Worm (Caenorhabditis elegans): ENCODE measurements around the gene ZK1058.3.

DNA sequence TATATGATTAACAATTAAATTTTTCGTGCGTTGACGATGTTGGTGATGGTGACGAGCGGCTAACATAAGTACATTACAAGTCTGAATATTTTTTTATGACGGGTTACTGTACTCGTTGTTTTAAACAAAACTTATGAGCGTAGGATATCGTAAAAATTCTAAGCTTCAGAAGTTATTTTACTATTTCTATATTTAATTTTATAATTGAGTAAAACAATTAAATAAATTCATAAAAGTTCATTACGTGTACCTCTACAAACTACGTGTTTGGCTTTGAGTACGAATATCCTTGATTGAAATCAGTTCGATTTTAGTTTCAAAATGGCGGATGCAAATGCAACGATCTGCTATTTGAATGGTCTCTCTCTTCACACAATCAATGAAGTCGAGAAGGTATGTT, 9.5 kb downstream of the ZK1058.3 start, which contains the start of gene F37A8.1:
- no peak for TF ChIP-seq unc-62 (GFP tag; optimal IDR thresholded peaks at IDR 0.05)
- no peak for TF ChIP-seq sea-2 (GFP tag; optimal IDR thresholded peaks at IDR 0.05)
- TF ChIP-seq fkh-2 (tag; optimal IDR thresholded peaks at IDR 0.05): no peak
- TF ChIP-seq skn-1 (tag; optimal IDR thresholded peaks at IDR 0.05): no peak
- no peak for TF ChIP-seq elt-2 (tag; optimal IDR thresholded peaks at IDR 0.05)
- no peak for TF ChIP-seq fos-1 (tag; optimal IDR thresholded peaks at IDR 0.05)
- no peak for TF ChIP-seq nhr-237 (tag; optimal IDR thresholded peaks at IDR 0.05)
- TF ChIP-seq snpc-4 (tag; optimal IDR thresholded peaks at IDR 0.05): no peak
- no peak for TF ChIP-seq nhr-76 (tag; optimal IDR thresholded peaks at IDR 0.05)
- TF ChIP-seq ztf-11 (tag; optimal IDR thresholded peaks at IDR 0.05): no peak
- TF ChIP-seq tbx-2 (tag; optimal IDR thresholded peaks at IDR 0.05): no peak
- TF ChIP-seq elt-3 (tag; optimal IDR thresholded peaks at IDR 0.05): no peak
- TF ChIP-seq zag-1 (tag; optimal IDR thresholded peaks at IDR 0.05): no peak
- no peak for TF ChIP-seq mml-1 (tag; optimal IDR thresholded peaks at IDR 0.05)
